Worm (Caenorhabditis elegans): ENCODE measurements around the gene Y105C5A.1.

DNA sequence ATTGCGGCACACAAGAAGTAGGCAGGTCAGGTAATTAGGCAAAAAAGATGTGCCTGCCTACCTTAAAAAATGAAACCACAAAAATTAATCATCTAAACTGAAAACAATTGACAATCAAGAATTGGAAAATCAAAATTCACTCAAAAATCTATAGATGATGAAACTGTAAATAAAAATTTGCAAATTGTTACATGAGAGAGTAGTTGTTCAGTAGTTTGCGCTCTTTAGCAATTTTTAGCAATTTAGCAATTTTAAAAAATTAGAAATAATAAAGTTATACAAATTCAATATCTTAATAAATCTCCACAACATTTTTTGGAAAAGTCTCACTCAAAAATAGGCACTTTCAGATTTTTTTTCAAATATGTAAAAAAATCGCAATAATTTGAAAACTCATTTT, 7.9 kb upstream of the Y105C5A.1 start:
- TF ChIP-seq lin-26 (GFP tag; IDR thresholded peaks at IDR 0.05) (no peak), pha-4 (tag; optimal IDR thresholded peaks at IDR 0.05) (no peak)

Measured in whole organism, young adult.